Fruit fly (Drosophila melanogaster) S2 (cell line): ENCODE measurements around the gene CG15549.

Experiments used
- CG8478 ChIP-seq: fragments of >200 bp; optimal IDR thresholded peaks from 2 replicates; lab custom pipeline; 2018
- CTCF ChIP-seq, 2 experiments: fragments of >200 bp; optimal IDR thresholded peaks; 2 replicates each; lab custom pipeline; 2018

DNA sequence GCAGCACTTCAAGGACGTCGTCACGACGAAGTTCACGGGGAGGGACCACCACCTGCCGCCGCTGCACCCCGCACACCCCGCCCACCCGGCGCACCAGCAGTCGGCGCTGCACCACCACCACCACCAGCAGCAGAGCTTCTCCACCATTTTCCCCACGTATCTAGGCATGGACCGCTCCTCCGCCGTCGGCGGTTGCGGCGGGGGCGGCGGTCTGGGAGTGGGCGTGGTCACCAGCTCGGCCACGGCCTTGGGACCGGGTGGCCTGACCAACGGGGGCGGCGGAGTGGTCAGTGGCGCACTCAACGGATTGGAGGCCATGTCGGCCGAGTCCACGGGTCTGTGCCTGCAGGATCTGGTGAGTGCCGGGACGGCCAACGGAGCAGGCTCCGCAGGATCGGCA is 20.3 kb downstream of the CG15549 start:
- TF ChIP-seq CG8478 (lab: Kevin White, UChicago) (no peak), CTCF (optimal IDR thresholded peaks at IDR 0.05; lab: Kevin White, UChicago) (no peak)
